Worm (Caenorhabditis elegans) whole organism, L1 larva: Measurements from ENCODE around the gene F46H5.2.

Source experiments
- egl-27 ChIP-seq, 2 experiments: fragments of 150-350 bp in 1 of 2; sonication (generic microtip); optimal IDR thresholded peaks; 3 replicates each; lab custom pipeline; 2017 to 2018; ENCODE audit warnings: missing biosample characterization in 2 of 2, missing genetic modification characterization in 2 of 2, missing genetic modification reagents in 2 of 2
- mdl-1 ChIP-seq, 2 experiments: fragments of 150-350 bp; optimal IDR thresholded peaks; 2 replicates each; lab custom pipeline; 2014 to 2017; ENCODE audit warnings: missing biosample characterization in 2 of 2, missing genetic modification characterization in 2 of 2, inconsistent platforms in 1 of 2

DNA sequence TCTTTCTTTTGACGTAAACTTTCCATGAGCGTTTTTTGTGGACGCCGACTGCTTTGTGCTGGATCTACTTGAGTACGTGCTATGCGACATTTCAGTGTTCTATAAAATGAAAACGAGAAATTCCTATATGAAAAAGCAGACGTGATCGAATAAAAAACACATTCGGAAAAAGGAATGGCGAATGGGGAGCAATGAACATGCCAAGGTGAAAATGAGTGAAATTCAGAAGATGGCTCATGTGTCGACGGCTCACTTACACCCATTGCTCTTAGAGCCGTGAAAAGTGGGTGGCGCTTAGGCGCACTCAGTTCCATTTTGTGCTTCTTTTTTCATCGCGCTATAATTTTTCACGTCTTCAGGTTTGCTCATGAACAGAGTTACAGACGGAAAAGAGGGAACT lies 33.2 kb downstream of the F46H5.2 start, which contains the start of gene K03A1.4:
- TF ChIP-seq egl-27 (tag; optimal IDR thresholded peaks at IDR 0.05; lab: Kevin White, UChicago) = no peak
- TF ChIP-seq mdl-1 (tag; optimal IDR thresholded peaks at IDR 0.05; lab: Kevin White, UChicago) = no peak
